Worm (Caenorhabditis elegans): Measurements from ENCODE around the gene gip-1.

ce11 chrIII:2310996-2311395, 36.4 kb upstream of the gip-1 start:
- TF ChIP-seq ceh-16 (tag; optimal IDR thresholded peaks at IDR 0.05), result no peak
- no peak for TF ChIP-seq ceh-28 (tag; optimal IDR thresholded peaks at IDR 0.05)
- no peak for TF ChIP-seq jun-1 (tag; optimal IDR thresholded peaks at IDR 0.05)
- TF ChIP-seq nhr-28 (tag; optimal IDR thresholded peaks at IDR 0.05), result no peak
- no peak for TF ChIP-seq zag-1 (tag; optimal IDR thresholded peaks at IDR 0.05)
- TF ChIP-seq nhr-12 (tag; optimal IDR thresholded peaks at IDR 0.05), result no peak
- TF ChIP-seq unc-62 (GFP tag; optimal IDR thresholded peaks at IDR 0.05), result no peak
- TF ChIP-seq pqm-1 (tag; optimal IDR thresholded peaks at IDR 0.05), result peak; percentile 4
- no peak for TF ChIP-seq snpc-4 (tag; optimal IDR thresholded peaks at IDR 0.05)
- TF ChIP-seq ZK546.5 (tag; optimal IDR thresholded peaks at IDR 0.05), result no peak
- no peak for TF ChIP-seq aly-2 (tag; optimal IDR thresholded peaks at IDR 0.05)

All from whole organism, L3 larva.